Worm (Caenorhabditis elegans): Measurements from ENCODE around the gene sel-2.

The sel-2 gene

ce11 chrIII:4594762-4595523 is 17.2 kb downstream of the sel-2 start:
- TF ChIP-seq Y55F3AM.14 (GFP tag; optimal IDR thresholded peaks at IDR 0.05) (no peak), gmeb-1 (tag; optimal IDR thresholded peaks at IDR 0.05) (no peak), fos-1 (tag; optimal IDR thresholded peaks at IDR 0.05) (no peak), crh-2 (tag; optimal IDR thresholded peaks at IDR 0.05) (no peak), lin-13 (GFP tag; optimal IDR thresholded peaks at IDR 0.05) (no peak), nhr-23 (tag; optimal IDR thresholded peaks at IDR 0.05) (no peak), ztf-11 (tag; optimal IDR thresholded peaks at IDR 0.05) (no peak), lin-39 (tag; optimal IDR thresholded peaks at IDR 0.05) (no peak), nhr-129 (tag; optimal IDR thresholded peaks at IDR 0.05) (no peak), elt-3 (tag; optimal IDR thresholded peaks at IDR 0.05) (no peak)

ce11 chrIII:4594324-4594723 is 17.9 kb downstream of the sel-2 start, which contains the start of gene apc-11:
TSS of gene apc-11 (minus strand) at chrIII:4594424.
- TF ChIP-seq skn-1 (tag; optimal IDR thresholded peaks at IDR 0.05) (no peak), nhr-11 (tag; optimal IDR thresholded peaks at IDR 0.05) (no peak), mbf-1 (tag; optimal IDR thresholded peaks at IDR 0.05) (no peak)

- TF ChIP-seq skn-1 (tag; optimal IDR thresholded peaks at IDR 0.05) = no peak
- no peak for TF ChIP-seq fos-1 (tag; optimal IDR thresholded peaks at IDR 0.05)
- no peak for TF ChIP-seq nhr-25 (tag; optimal IDR thresholded peaks at IDR 0.05)
Observed at ce11 chrIII:4593098-4593697, 19.0 kb downstream of the sel-2 start, which contains the start of gene erh-2. TSS of gene erh-2 (plus strand) at chrIII:4593231.

ce11 chrIII:4587177-4587576 is 25.0 kb downstream of the sel-2 start, which contains the start of the genes F35G12.7 and smc-4:
TSS of gene F35G12.7 (minus strand) at chrIII:4587330.
TSS of gene smc-4 (plus strand) at chrIII:4587501.
- TF ChIP-seq elt-1 (tag; optimal IDR thresholded peaks at IDR 0.05) (no peak), F13H6.1 (tag; optimal IDR thresholded peaks at IDR 0.05) (peak; percentile 33), sma-3 (GFP tag; optimal IDR thresholded peaks at IDR 0.05) (peak; percentile 7), nhr-12 (tag; optimal IDR thresholded peaks at IDR 0.05) (no peak), ztf-11 (tag; optimal IDR thresholded peaks at IDR 0.05) (no peak), nhr-129 (tag; optimal IDR thresholded peaks at IDR 0.05) (peak; percentile 69), nhr-25 (tag; optimal IDR thresholded peaks at IDR 0.05) (no peak), ztf-1 (GFP tag; conservative IDR thresholded peaks at IDR 0.05) (no peak), unc-62 (GFP tag; optimal IDR thresholded peaks at IDR 0.05) (no peak), gmeb-1 (tag; optimal IDR thresholded peaks at IDR 0.05) (peak; percentile 81), zag-1 (tag; optimal IDR thresholded peaks at IDR 0.05) (no peak), unc-55 (GFP tag; optimal IDR thresholded peaks at IDR 0.05) (peak; percentile 72), ceh-16 (tag; optimal IDR thresholded peaks at IDR 0.05) (no peak), snpc-4 (tag; optimal IDR thresholded peaks at IDR 0.05) (no peak), mbf-1 (tag; optimal IDR thresholded peaks at IDR 0.05) (no peak), blmp-1 (tag; optimal IDR thresholded peaks at IDR 0.05; ENCODE audit: insufficient read depth) (no peak), Y55F3AM.14 (GFP tag; optimal IDR thresholded peaks at IDR 0.05) (no peak), nhr-11 (tag; optimal IDR thresholded peaks at IDR 0.05) (no peak), elt-3 (tag; optimal IDR thresholded peaks at IDR 0.05) (no peak), mdl-1 (tag; optimal IDR thresholded peaks at IDR 0.05) (no peak), egl-27 (tag; optimal IDR thresholded peaks at IDR 0.05) (no peak), lin-39 (tag; optimal IDR thresholded peaks at IDR 0.05) (no peak), nhr-77 (tag; optimal IDR thresholded peaks at IDR 0.05) (no peak), nhr-237 (tag; optimal IDR thresholded peaks at IDR 0.05) (no peak), lin-13 (GFP tag; optimal IDR thresholded peaks at IDR 0.05) (no peak), unc-39 (tag; optimal IDR thresholded peaks at IDR 0.05) (no peak), ZK546.5 (tag; optimal IDR thresholded peaks at IDR 0.05) (no peak), ama-1 (optimal IDR thresholded peaks at IDR 0.05) (no peak), peb-1 (tag; optimal IDR thresholded peaks at IDR 0.05) (no peak), R02D3.7 (tag; optimal IDR thresholded peaks at IDR 0.05) (no peak), mab-5 (tag; optimal IDR thresholded peaks at IDR 0.05) (no peak), nhr-21 (tag; optimal IDR thresholded peaks at IDR 0.05) (peak; percentile 29), lsy-2 (tag; optimal IDR thresholded peaks at IDR 0.05) (peak; percentile 80 to 95), lin-11 (tag; optimal IDR thresholded peaks at IDR 0.05) (peak; percentile 38), dmd-4 (tag; optimal IDR thresholded peaks at IDR 0.05) (no peak), nhr-10 (tag; optimal IDR thresholded peaks at IDR 0.05) (no peak), aly-2 (tag; optimal IDR thresholded peaks at IDR 0.05) (no peak), fos-1 (tag; optimal IDR thresholded peaks at IDR 0.05) (peak; percentile 31), C34F6.9 (tag; optimal IDR thresholded peaks at IDR 0.05) (peak; percentile 69), skn-1 (tag; optimal IDR thresholded peaks at IDR 0.05) (no peak), ztf-4 (tag; optimal IDR thresholded peaks at IDR 0.05) (no peak), nhr-6 (tag; optimal IDR thresholded peaks at IDR 0.05) (no peak), alr-1 (tag; optimal IDR thresholded peaks at IDR 0.05) (no peak), nhr-23 (tag; optimal IDR thresholded peaks at IDR 0.05) (no peak)

Measured in whole organism, L2 larva.